Worm (Caenorhabditis elegans) whole organism, L1 larva: ENCODE measurements around the gene dcaf-1.

ENCODE experiments used
- C04F5.9 ChIP-seq: sonication (generic microtip); optimal IDR thresholded peaks from 2 replicates; lab custom pipeline; 2016; ENCODE audit warnings: missing genetic modification characterization, missing compliant biosample characterization
- C34B4.2 ChIP-seq: sonication (generic microtip); optimal IDR thresholded peaks from 2 replicates; lab custom pipeline; 2017; ENCODE audit warnings: mild to moderate bottlenecking, missing genetic modification characterization, missing compliant biosample characterization
- Y116A8C.19 ChIP-seq: sonication (generic microtip); optimal IDR thresholded peaks from 2 replicates; lab custom pipeline; 2016; ENCODE audit warnings: missing compliant biosample characterization, missing genetic modification characterization, borderline replicate concordance
- aha-1 ChIP-seq: fragments of 150-350 bp; optimal IDR thresholded peaks from 2 replicates; lab custom pipeline; 2014; ENCODE audit warnings: missing biosample characterization, missing genetic modification characterization
- alr-1 ChIP-seq: fragments of 200-800 bp; sonication (Bioruptor generic); optimal IDR thresholded peaks from 2 replicates; lab custom pipeline; 2018; ENCODE audit warnings: borderline replicate concordance, mild to moderate bottlenecking, missing genetic modification characterization, missing compliant biosample characterization
- blmp-1 ChIP-seq: fragments of 150-350 bp; optimal IDR thresholded peaks from 2 replicates; lab custom pipeline; 2014; ENCODE audit warnings: missing biosample characterization, missing genetic modification characterization
- ceh-63 ChIP-seq: fragments of 200-800 bp; sonication (Bioruptor generic); optimal IDR thresholded peaks from 2 replicates; lab custom pipeline; 2018; ENCODE audit warnings: mild to moderate bottlenecking, missing genetic modification characterization, missing compliant biosample characterization
- ceh-8 ChIP-seq: fragments of 200-800 bp; sonication (Bioruptor generic); optimal IDR thresholded peaks from 2 replicates; lab custom pipeline; 2018; ENCODE audit warnings: mild to moderate bottlenecking, missing genetic modification characterization, moderate library complexity, missing compliant biosample characterization
- ceh-82 ChIP-seq, 3 experiments: fragments of 150-350 bp in 1 of 3; sonication (generic microtip) in 2 of 3; optimal IDR thresholded peaks; 2 replicates each; lab custom pipeline; 2014 to 2017; ENCODE audit warnings: missing biosample characterization in 3 of 3, missing genetic modification characterization in 3 of 3
- ceh-88 ChIP-seq: fragments of 200-800 bp; sonication (Bioruptor generic); IDR thresholded peaks from 2 replicates; pipeline ENCODE4 v1.3.6; 2022; ENCODE audit warnings: missing genetic modification characterization, missing compliant biosample characterization
- ces-1 ChIP-seq: fragments of 150-350 bp; optimal IDR thresholded peaks from 2 replicates; lab custom pipeline; 2014; ENCODE audit warnings: missing biosample characterization, missing genetic modification reagents, missing genetic modification characterization
- egl-13 ChIP-seq: sonication (generic microtip); optimal IDR thresholded peaks from 2 replicates; lab custom pipeline; 2016; ENCODE audit warnings: missing genotype, missing genetic modification reagents, missing genetic modification characterization, missing compliant biosample characterization
- elt-3 ChIP-seq, 6 experiments: fragments of 150-350 bp in 1 of 6; sonication (generic microtip); optimal IDR thresholded peaks; 2 replicates each; lab custom pipeline; 2017 to 2018; ENCODE audit warnings: missing biosample characterization in 6 of 6, missing genetic modification characterization in 6 of 6, inconsistent platforms in 1 of 6
- ets-5 ChIP-seq: fragments of 200-800 bp; sonication (Bioruptor generic); IDR thresholded peaks from 2 replicates; pipeline ENCODE4 v1.3.6; 2022; ENCODE audit warnings: missing genetic modification characterization, missing compliant biosample characterization
- fkh-10 ChIP-seq: sonication (generic microtip); optimal IDR thresholded peaks from 2 replicates; lab custom pipeline; 2017; ENCODE audit warnings: missing biosample characterization, missing genetic modification reagents, missing genetic modification characterization
- fkh-4 ChIP-seq: sonication (generic microtip); optimal IDR thresholded peaks from 2 replicates; lab custom pipeline; 2016; ENCODE audit warnings: missing compliant biosample characterization, missing genetic modification characterization, borderline replicate concordance
- fkh-8 ChIP-seq: sonication (generic microtip); optimal IDR thresholded peaks from 2 replicates; lab custom pipeline; 2016; ENCODE audit warnings: mild to moderate bottlenecking, missing genetic modification characterization, missing compliant biosample characterization
- fos-1 ChIP-seq: fragments of 150-350 bp; optimal IDR thresholded peaks from 2 replicates; lab custom pipeline; 2014; ENCODE audit warnings: missing biosample characterization, missing genetic modification characterization
- grh-1 ChIP-seq: fragments of 200-800 bp; sonication (Bioruptor generic); IDR thresholded peaks from 2 replicates; pipeline ENCODE4 v1.3.6; 2022; ENCODE audit warnings: missing genetic modification reagents, missing genetic modification characterization, missing compliant biosample characterization
- irx-1 ChIP-seq: sonication (generic microtip); optimal IDR thresholded peaks from 2 replicates; lab custom pipeline; 2016; ENCODE audit warnings: missing genetic modification characterization, missing compliant biosample characterization
- lin-13 ChIP-seq: fragments of 150-350 bp; optimal IDR thresholded peaks from 2 replicates; lab custom pipeline; 2014; ENCODE audit warnings: missing biosample characterization, missing genetic modification reagents, missing genetic modification characterization
- lin-14 ChIP-seq: fragments of 200-800 bp; sonication (Bioruptor generic); optimal IDR thresholded peaks from 2 replicates; lab custom pipeline; 2018; ENCODE audit warnings: mild to moderate bottlenecking, missing genetic modification characterization, moderate library complexity, missing compliant biosample characterization
- lin-39 ChIP-seq: fragments of 150-350 bp; optimal IDR thresholded peaks from 2 replicates; lab custom pipeline; 2014; ENCODE audit warnings: missing biosample characterization, missing genetic modification reagents, missing genetic modification characterization
- lsy-2 ChIP-seq, 2 experiments: fragments of 150-350 bp; optimal IDR thresholded peaks; 2 replicates each; lab custom pipeline; 2014; ENCODE audit warnings: missing biosample characterization in 2 of 2, missing genetic modification characterization in 2 of 2
- mab-9 ChIP-seq: fragments of 200-800 bp; sonication (Bioruptor generic); IDR thresholded peaks from 2 replicates; pipeline ENCODE4 v1.3.6; 2022; ENCODE audit warnings: missing genetic modification reagents, missing genetic modification characterization, missing compliant biosample characterization
- nhr-11 ChIP-seq: fragments of 150-350 bp; optimal IDR thresholded peaks from 2 replicates; lab custom pipeline; 2014; ENCODE audit warnings: missing biosample characterization, missing genetic modification characterization
- nhr-12 ChIP-seq: sonication (generic microtip); optimal IDR thresholded peaks from 2 replicates; lab custom pipeline; 2017; ENCODE audit warnings: missing biosample characterization, missing genetic modification characterization
- nhr-19 ChIP-seq: fragments of 200-800 bp; sonication (Bioruptor generic); conservative IDR thresholded peaks from 2 replicates; pipeline ENCODE4 v1.3.6; 2022; ENCODE audit warnings: missing genetic modification characterization, missing compliant biosample characterization
- nhr-76 ChIP-seq: sonication (generic microtip); optimal IDR thresholded peaks from 2 replicates; lab custom pipeline; 2017; ENCODE audit warnings: missing biosample characterization, missing genetic modification characterization
- nhr-77 ChIP-seq: fragments of 150-350 bp; optimal IDR thresholded peaks from 2 replicates; lab custom pipeline; 2014; ENCODE audit warnings: missing biosample characterization, missing genetic modification characterization
- nhr-84 ChIP-seq: sonication (generic microtip); optimal IDR thresholded peaks from 2 replicates; lab custom pipeline; 2017; ENCODE audit warnings: missing biosample characterization, missing genetic modification characterization
- pax-3 ChIP-seq: fragments of 200-800 bp; sonication (Bioruptor generic); optimal IDR thresholded peaks from 2 replicates; lab custom pipeline; 2018; ENCODE audit warnings: mild to moderate bottlenecking, missing genetic modification characterization, moderate library complexity, missing compliant biosample characterization
- skn-1 ChIP-seq: fragments of 150-350 bp; optimal IDR thresholded peaks from 2 replicates; lab custom pipeline; 2014; ENCODE audit warnings: missing biosample characterization, missing genetic modification characterization
- sptf-1 ChIP-seq: fragments of 150-350 bp; optimal IDR thresholded peaks from 2 replicates; lab custom pipeline; 2014; ENCODE audit warnings: missing biosample characterization, missing genetic modification characterization
- sup-37 ChIP-seq: fragments of 200-800 bp; sonication (Bioruptor generic); optimal IDR thresholded peaks from 2 replicates; lab custom pipeline; 2018; ENCODE audit warnings: mild to moderate bottlenecking, missing genetic modification characterization, missing compliant biosample characterization
- swsn-7 ChIP-seq: sonication (generic microtip); optimal IDR thresholded peaks from 2 replicates; lab custom pipeline; 2016; ENCODE audit warnings: missing genetic modification characterization, missing compliant biosample characterization
- unc-86 ChIP-seq: sonication (generic microtip); optimal IDR thresholded peaks from 2 replicates; lab custom pipeline; 2016; ENCODE audit warnings: missing genetic modification characterization, missing compliant biosample characterization
- xbp-1 ChIP-seq: sonication (generic microtip); optimal IDR thresholded peaks from 2 replicates; lab custom pipeline; 2016; ENCODE audit warnings: missing genetic modification characterization, missing compliant biosample characterization
- zip-4 ChIP-seq: fragments of 200-800 bp; sonication (Bioruptor generic); optimal IDR thresholded peaks from 2 replicates; lab custom pipeline; 2018; ENCODE audit warnings: mild to moderate bottlenecking, missing genetic modification characterization, moderate library complexity, missing compliant biosample characterization

The dcaf-1 gene

DNA sequence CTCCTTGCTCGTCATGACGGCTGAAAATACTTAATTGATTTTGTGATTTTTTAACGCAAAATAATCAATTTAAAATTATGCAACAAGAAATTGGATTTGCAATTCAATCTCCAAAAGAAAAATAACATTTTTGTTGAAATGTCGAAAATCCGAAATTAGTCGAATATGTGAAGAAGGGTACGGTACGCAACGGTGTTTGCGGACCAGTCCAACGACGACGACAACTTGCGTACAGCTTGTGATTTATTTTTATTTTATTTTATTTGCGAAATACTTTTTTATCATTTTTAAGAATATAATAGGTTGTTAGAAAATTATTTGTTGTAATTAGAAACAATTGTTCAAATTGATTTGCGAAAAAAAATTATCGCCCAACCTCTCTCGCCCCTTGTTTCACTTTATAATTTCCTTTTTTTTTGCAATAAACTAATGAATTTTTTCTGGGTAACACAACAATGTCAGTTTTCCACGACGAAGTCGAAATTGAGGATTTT lies at the start of gene dcaf-1, which contains the start of gene dph-3 (continued):
- TF ChIP-seq nhr-84 (tag; lab: Kevin White, UChicago) (no peak), elt-3 (tag; optimal IDR thresholded peaks at IDR 0.05; lab: Kevin White, UChicago) (peak in 1 of 6 experiments; percentile 9), skn-1 (tag; lab: Kevin White, UChicago) (peak; percentile 45), fos-1 (tag; lab: Kevin White, UChicago) (no peak), sup-37 (no peak), fkh-4 (tag; lab: Kevin White, UChicago) (no peak), mab-9 (GFP tag; lab: Robert Waterston, UW) (no peak), grh-1 (GFP tag; lab: Robert Waterston, UW) (no peak), lin-13 (no peak), C04F5.9 (tag; lab: Kevin White, UChicago) (no peak), irx-1 (tag; lab: Kevin White, UChicago) (no peak), ceh-8 (GFP tag; lab: Kevin White, UChicago) (no peak), ets-5 (GFP tag; lab: Robert Waterston, UW) (no peak), pax-3 (tag; lab: Kevin White, UChicago) (no peak), nhr-19 (GFP tag; lab: Robert Waterston, UW) (no peak), ceh-63 (GFP tag; lab: Kevin White, UChicago) (no peak), nhr-11 (tag; lab: Kevin White, UChicago) (no peak), xbp-1 (peak; percentile 16), egl-13 (tag; lab: Kevin White, UChicago) (no peak), nhr-77 (tag; lab: Kevin White, UChicago) (no peak), C34B4.2 (tag; lab: Kevin White, UChicago) (no peak), blmp-1 (tag; lab: Kevin White, UChicago) (peak; percentile 55), fkh-10 (no peak)

DNA sequence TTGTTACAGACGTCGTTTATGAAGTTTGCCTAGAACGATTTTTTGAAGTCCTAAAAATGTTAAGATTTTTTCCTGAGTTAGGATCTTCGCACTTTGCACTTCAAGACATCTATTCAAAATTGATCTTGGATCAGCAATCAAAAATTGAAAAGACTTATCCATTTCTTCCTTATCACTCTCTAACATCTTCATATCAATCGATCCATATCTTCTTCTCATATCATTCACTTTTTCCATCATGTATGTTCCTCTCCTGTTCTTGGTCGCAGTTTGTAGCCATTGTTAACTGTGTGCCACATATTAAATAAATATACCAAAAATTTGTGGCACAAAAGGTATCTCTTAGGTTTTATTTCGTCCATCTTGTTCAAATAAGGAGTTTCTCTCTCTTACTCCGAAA lies 49.2 kb upstream of the dcaf-1 start:
- TF ChIP-seq lin-14 (GFP tag; lab: Kevin White, UChicago) (no peak), zip-4 (GFP tag; lab: Kevin White, UChicago) (no peak), mab-9 (GFP tag; lab: Robert Waterston, UW) (no peak), sup-37 (no peak), elt-3 (tag; optimal IDR thresholded peaks at IDR 0.05; lab: Kevin White, UChicago) (peak in 4 of 6 experiments; percentile 37 to 50 (median 44)), nhr-84 (tag; lab: Kevin White, UChicago) (no peak), blmp-1 (tag; lab: Kevin White, UChicago) (peak; percentile 58), fkh-10 (no peak), ceh-82 (tag; optimal IDR thresholded peaks at IDR 0.05; lab: Kevin White, UChicago) (no peak), lsy-2 (tag; optimal IDR thresholded peaks at IDR 0.05; lab: Kevin White, UChicago) (no peak)

DNA sequence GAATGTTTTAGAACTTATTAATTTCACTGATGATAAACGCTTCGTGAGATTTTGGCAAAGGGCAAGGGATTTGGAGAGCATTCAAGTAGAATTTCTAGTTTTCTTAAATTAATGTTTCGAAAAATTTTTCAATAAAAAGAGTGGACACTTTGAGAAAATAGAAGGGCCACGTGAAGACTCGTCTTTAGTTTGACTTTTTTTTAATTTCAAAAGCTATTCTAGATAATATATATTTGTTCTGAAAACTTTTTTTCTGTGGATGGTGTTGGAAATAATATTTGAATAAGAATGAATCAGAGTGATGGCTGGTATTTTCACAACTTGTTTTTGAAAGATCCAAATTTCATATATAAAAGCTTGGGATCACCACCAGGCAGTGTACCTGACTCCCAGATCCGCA lies 41.8 kb upstream of the dcaf-1 start, which contains the start of gene C28D4.8:
Gene C28D4.8, minus strand, starts transcription at position 101 of the 400 bp plus-strand sequence.
- no peak for TF ChIP-seq nhr-12 (tag; lab: Kevin White, UChicago)
- no peak for TF ChIP-seq sptf-1 (tag; lab: Kevin White, UChicago)
- no peak for TF ChIP-seq unc-86 (tag; lab: Kevin White, UChicago)
- TF ChIP-seq nhr-84 (tag; lab: Kevin White, UChicago) = no peak

DNA sequence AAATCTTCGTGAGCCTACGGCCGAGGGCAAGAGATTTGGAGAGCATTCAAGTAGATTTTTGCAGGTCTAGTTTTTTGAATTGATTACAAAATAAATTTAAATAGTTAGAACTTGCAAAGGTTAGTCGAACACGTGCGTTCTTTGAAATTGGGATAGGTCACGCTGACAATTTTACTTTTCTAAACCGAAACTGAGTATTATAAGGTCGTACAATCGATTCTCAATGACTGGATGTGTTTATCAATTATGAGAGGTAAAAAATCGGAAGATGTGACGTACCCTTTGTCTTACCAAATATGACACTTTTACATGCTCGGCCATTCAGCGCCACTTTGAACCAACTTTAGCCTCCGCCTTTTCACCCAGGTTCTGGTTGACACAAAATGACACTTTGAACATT lies 40.2 kb upstream of the dcaf-1 start, which contains the start of gene C28D4.5:
Gene C28D4.5, minus strand, starts transcription at position 101 of the 400 bp plus-strand sequence.
- no peak for TF ChIP-seq Y116A8C.19 (tag; lab: Kevin White, UChicago)
- TF ChIP-seq swsn-7 = no peak
- no peak for TF ChIP-seq zip-4 (GFP tag; lab: Kevin White, UChicago)
- no peak for TF ChIP-seq unc-86 (tag; lab: Kevin White, UChicago)
- no peak for TF ChIP-seq sptf-1 (tag; lab: Kevin White, UChicago)
- no peak for TF ChIP-seq elt-3 (tag; optimal IDR thresholded peaks at IDR 0.05; lab: Kevin White, UChicago)
- no peak for TF ChIP-seq egl-13 (tag; lab: Kevin White, UChicago)
- no peak for TF ChIP-seq lin-39 (tag; lab: Kevin White, UChicago)
- no peak for TF ChIP-seq aha-1
- no peak for TF ChIP-seq C34B4.2 (tag; lab: Kevin White, UChicago)
- TF ChIP-seq ceh-88 (GFP tag; lab: Robert Waterston, UW) = no peak
- TF ChIP-seq grh-1 (GFP tag; lab: Robert Waterston, UW) = no peak
- TF ChIP-seq alr-1 (tag; lab: Kevin White, UChicago) = no peak
- TF ChIP-seq ces-1 (GFP tag; lab: Kevin White, UChicago) = no peak
- no peak for TF ChIP-seq nhr-76 (tag; lab: Kevin White, UChicago)
- TF ChIP-seq fkh-8 (tag; lab: Kevin White, UChicago) = no peak
- no peak for TF ChIP-seq blmp-1 (tag; lab: Kevin White, UChicago)
- no peak for TF ChIP-seq fos-1 (tag; lab: Kevin White, UChicago)
- TF ChIP-seq, all 84 proteins: peak for 0
